Worm (Caenorhabditis elegans) whole organism, dauer: ENCODE results near the gene Y11D7A.7.

Experiments
- unc-62 ChIP-seq: sonication (generic microtip); optimal IDR thresholded peaks from 2 replicates; lab custom pipeline; 2017; ENCODE audit warnings: missing biosample characterization, missing genetic modification reagents, missing genetic modification characterization

Gene Y11D7A.7

DNA sequence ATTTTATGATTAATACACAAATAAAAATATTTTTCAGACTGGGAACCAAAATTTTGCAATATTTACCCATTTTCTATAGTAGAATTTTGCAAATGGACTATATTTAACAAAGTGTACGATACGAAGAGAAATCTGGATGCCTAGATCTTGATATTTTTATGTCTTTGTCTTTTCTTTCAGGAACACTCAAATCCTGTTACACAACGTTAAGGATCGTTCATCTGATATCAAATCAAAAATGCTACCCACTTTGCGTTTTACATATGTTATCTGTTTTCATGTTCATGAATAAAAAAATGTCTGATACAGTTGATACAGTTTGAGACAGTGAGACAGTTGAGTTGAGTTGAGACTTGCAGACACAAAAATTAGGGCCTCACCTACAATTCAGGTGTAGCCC, 47.0 kb downstream of the Y11D7A.7 start, which contains the start of gene F49C12.1:
F49C12.1 (minus strand) TSS at position 70 of the 400 bp plus-strand sequence.
- TF ChIP-seq unc-62 (GFP tag; lab: Kevin White, UChicago), result no peak

DNA sequence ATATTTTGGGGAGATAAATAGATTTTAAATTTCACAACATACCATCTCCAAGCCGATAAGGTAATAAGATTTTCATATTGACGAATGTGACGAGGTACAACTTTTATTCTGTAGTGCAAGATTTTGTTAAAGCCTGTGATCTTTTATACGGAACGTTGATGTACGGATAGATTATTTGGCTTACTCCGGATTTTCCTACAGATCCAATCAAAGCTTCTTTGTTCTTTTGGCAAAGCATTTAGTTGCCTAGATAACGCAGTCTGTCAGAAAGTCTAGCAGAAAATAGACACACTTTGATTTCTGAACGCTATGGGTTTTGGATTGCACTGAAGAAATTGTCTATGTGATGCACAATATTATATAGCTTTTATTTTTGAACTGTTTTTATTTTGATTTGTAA, 49.8 kb downstream of the Y11D7A.7 start, which contains the start of gene F49C12.2:
F49C12.2 (minus strand) TSS at position 101 of the 400 bp plus-strand sequence.
- TF ChIP-seq unc-62 (GFP tag; lab: Kevin White, UChicago), result no peak
